Fruit fly (Drosophila melanogaster) whole organism, adult: ENCODE data around the gene CG13377.

Experiments
- CG11617 ChIP-seq: fragments of 200-800 bp; sonication (Bioruptor generic); optimal IDR thresholded peaks from 2 replicates; lab custom pipeline; 2017; ENCODE audit warnings: mild to moderate bottlenecking, missing biosample characterization, missing genetic modification reagents, missing genetic modification characterization
- CG12768 ChIP-seq: fragments of 200-800 bp; sonication (Bioruptor generic); optimal IDR thresholded peaks from 2 replicates; lab custom pipeline; 2017; ENCODE audit warnings: missing biosample characterization, missing genetic modification characterization, mild to moderate bottlenecking, moderate library complexity, missing genetic modification reagents
- CG14711 ChIP-seq: fragments of 200-800 bp; sonication (Bioruptor generic); optimal IDR thresholded peaks from 2 replicates; lab custom pipeline; 2018; ENCODE audit warnings: missing biosample characterization, mild to moderate bottlenecking, missing genetic modification characterization, moderate library complexity
- CG33017 ChIP-seq: fragments of 200-800 bp; sonication (Bioruptor generic); optimal IDR thresholded peaks from 2 replicates; lab custom pipeline; 2018; ENCODE audit warnings: missing biosample characterization, mild to moderate bottlenecking, missing genetic modification characterization, moderate library complexity
- Crg-1 ChIP-seq: fragments of 200-800 bp; sonication (Bioruptor generic); optimal IDR thresholded peaks from 2 replicates; lab custom pipeline; 2016; ENCODE audit warnings: missing biosample characterization, missing genetic modification characterization
- bab1 ChIP-seq: fragments of 200-800 bp; sonication (Bioruptor generic); optimal IDR thresholded peaks from 3 replicates; lab custom pipeline; 2019; ENCODE audit warnings: missing biosample characterization, mild to moderate bottlenecking, missing genetic modification characterization, moderate library complexity

dm6 chrX:267979-268378 lies 4.2 kb upstream of the CG13377 start:
- no peak for TF ChIP-seq CG11617
- no peak for TF ChIP-seq CG12768
- TF ChIP-seq CG33017 (tag; lab: Kevin White, UChicago): no peak
- no peak for TF ChIP-seq Crg-1 (GFP tag; lab: Kevin White, UChicago)
- TF ChIP-seq bab1 (GFP tag; lab: Kevin White, UChicago): no peak
- TF ChIP-seq CG14711 (tag; lab: Kevin White, UChicago): no peak
